Worm (Caenorhabditis elegans) whole organism, late embryonic: ENCODE results near the gene Y39A3CL.4.

ENCODE experiments used
- ama-1 ChIP-seq: fragments of 150-350 bp; optimal IDR thresholded peaks from 2 replicates; lab custom pipeline; 2014
- ceh-19 ChIP-seq: fragments of 200-800 bp; sonication (Bioruptor generic); optimal IDR thresholded peaks from 2 replicates; lab custom pipeline; 2018; ENCODE audit warnings: mild to moderate bottlenecking, missing genetic modification characterization, missing compliant biosample characterization
- dmd-4 ChIP-seq: sonication (generic microtip); optimal IDR thresholded peaks from 2 replicates; lab custom pipeline; 2016; ENCODE audit warnings: borderline replicate concordance, missing genetic modification characterization, missing compliant biosample characterization
- elt-2 ChIP-seq: sonication (generic microtip); optimal IDR thresholded peaks from 2 replicates; lab custom pipeline; 2016; ENCODE audit warnings: missing genetic modification reagents, missing genetic modification characterization, missing compliant biosample characterization
- ets-4 ChIP-seq: sonication (generic microtip); optimal IDR thresholded peaks from 2 replicates; lab custom pipeline; 2016; ENCODE audit warnings: missing genetic modification characterization, missing compliant biosample characterization
- fkh-10 ChIP-seq: fragments of 150-350 bp; optimal IDR thresholded peaks from 2 replicates; lab custom pipeline; 2014; ENCODE audit warnings: missing biosample characterization, missing genetic modification reagents, missing genetic modification characterization
- madf-2 ChIP-seq: sonication (generic microtip); optimal IDR thresholded peaks from 2 replicates; lab custom pipeline; 2017; ENCODE audit warnings: missing genetic modification characterization, missing compliant biosample characterization
- nhr-11 ChIP-seq: fragments of 150-350 bp; optimal IDR thresholded peaks from 2 replicates; lab custom pipeline; 2014; ENCODE audit warnings: missing biosample characterization, missing genetic modification characterization
- odd-2 ChIP-seq: sonication (generic microtip); optimal IDR thresholded peaks from 2 replicates; lab custom pipeline; 2017; ENCODE audit warnings: antibody characterized with exemption, mild to moderate bottlenecking, missing genetic modification characterization, missing compliant biosample characterization
- rnt-1 ChIP-seq: sonication (generic microtip); optimal IDR thresholded peaks from 2 replicates; lab custom pipeline; 2016; ENCODE audit warnings: missing genetic modification characterization, missing compliant biosample characterization
- sdc-2 ChIP-seq: sonication (generic microtip); optimal IDR thresholded peaks from 2 replicates; lab custom pipeline; 2016; ENCODE audit warnings: missing genotype, missing genetic modification characterization, missing compliant biosample characterization
- syd-9 ChIP-seq: sonication (generic microtip); optimal IDR thresholded peaks from 2 replicates; lab custom pipeline; 2016; ENCODE audit warnings: mild to moderate bottlenecking, missing genetic modification characterization, moderate library complexity, missing compliant biosample characterization

- TF ChIP-seq nhr-11 (no peak), rnt-1 (tag; lab: Kevin White, UChicago) (no peak), fkh-10 (no peak), ama-1 (lab: Kevin White, UChicago) (no peak), madf-2 (tag; lab: Kevin White, UChicago) (no peak), ets-4 (no peak), syd-9 (tag; lab: Kevin White, UChicago) (no peak), odd-2 (tag; lab: Kevin White, UChicago) (no peak), ceh-19 (GFP tag; lab: Kevin White, UChicago) (no peak), dmd-4 (no peak), elt-2 (no peak), sdc-2 (tag; lab: Kevin White, UChicago) (no peak)
These were observed 14.1 kb upstream of the Y39A3CL.4 start for ce11 chrIII:1791949-1792348.
